Worm (Caenorhabditis elegans) whole organism, L3 larva: ENCODE measurements around the gene moe-3.
A peak's percentile ranks its signal among the peaks of the same experiment; 100 is the strongest.

Experiments
- ZK546.5 ChIP-seq: sonication (generic microtip); optimal IDR thresholded peaks from 2 replicates; lab custom pipeline; 2017; ENCODE audit warnings: missing biosample characterization, missing genetic modification characterization
- fos-1 ChIP-seq: fragments of 150-350 bp; optimal IDR thresholded peaks from 2 replicates; lab custom pipeline; 2014; ENCODE audit warnings: missing biosample characterization, missing genetic modification characterization
- nhr-23 ChIP-seq: fragments of 150-350 bp; optimal IDR thresholded peaks from 2 replicates; lab custom pipeline; 2014; ENCODE audit warnings: missing biosample characterization, missing genetic modification reagents, missing genetic modification characterization
- nhr-237 ChIP-seq: fragments of 150-350 bp; optimal IDR thresholded peaks from 2 replicates; lab custom pipeline; 2014; ENCODE audit warnings: missing biosample characterization, missing genetic modification characterization
- nhr-76 ChIP-seq: fragments of 150-350 bp; sonication (generic microtip); optimal IDR thresholded peaks from 5 replicates; lab custom pipeline; 2014; ENCODE audit warnings: missing biosample characterization, missing genetic modification characterization
- nhr-77 ChIP-seq: fragments of 150-350 bp; optimal IDR thresholded peaks from 2 replicates; lab custom pipeline; 2014; ENCODE audit warnings: missing biosample characterization, missing genetic modification characterization
- snpc-4 ChIP-seq: fragments of 150-350 bp; optimal IDR thresholded peaks from 2 replicates; lab custom pipeline; 2014; ENCODE audit warnings: missing biosample characterization, missing genetic modification characterization
- zag-1 ChIP-seq: fragments of 150-350 bp; optimal IDR thresholded peaks from 2 replicates; lab custom pipeline; 2014; ENCODE audit warnings: missing biosample characterization, missing genetic modification characterization

DNA sequence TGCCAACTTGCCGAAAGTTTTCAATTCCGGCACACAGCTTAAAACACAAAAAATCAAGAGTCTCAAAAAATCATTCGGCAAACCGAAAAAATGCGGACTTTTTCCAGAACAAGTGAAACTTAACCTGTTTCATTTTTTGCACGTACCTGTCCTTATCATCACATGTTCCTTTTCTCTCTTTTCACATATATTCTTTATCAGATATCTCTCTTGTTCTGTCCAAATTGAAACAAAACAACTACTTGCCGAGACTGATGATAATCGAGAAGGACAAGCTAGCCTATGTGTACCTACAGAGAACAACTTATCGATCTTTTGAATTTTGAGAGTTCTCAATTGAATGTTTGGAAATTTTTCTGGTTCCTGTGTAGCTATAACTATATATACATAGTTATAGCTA lies 15.6 kb downstream of the moe-3 start:
- TF ChIP-seq nhr-237 (tag; lab: Kevin White, UChicago): no peak
- TF ChIP-seq nhr-76 (tag; lab: Kevin White, UChicago): no peak
- no peak for TF ChIP-seq fos-1 (tag; lab: Kevin White, UChicago)
- no peak for TF ChIP-seq zag-1 (tag; lab: Kevin White, UChicago)
- TF ChIP-seq ZK546.5: no peak
- TF ChIP-seq snpc-4 (tag; lab: Kevin White, UChicago): no peak
- peak; percentile 40 for TF ChIP-seq nhr-23 (tag; lab: Kevin White, UChicago)
- TF ChIP-seq nhr-77: no peak
